Worm (Caenorhabditis elegans): ENCODE measurements around the gene R07B1.8.

DNA sequence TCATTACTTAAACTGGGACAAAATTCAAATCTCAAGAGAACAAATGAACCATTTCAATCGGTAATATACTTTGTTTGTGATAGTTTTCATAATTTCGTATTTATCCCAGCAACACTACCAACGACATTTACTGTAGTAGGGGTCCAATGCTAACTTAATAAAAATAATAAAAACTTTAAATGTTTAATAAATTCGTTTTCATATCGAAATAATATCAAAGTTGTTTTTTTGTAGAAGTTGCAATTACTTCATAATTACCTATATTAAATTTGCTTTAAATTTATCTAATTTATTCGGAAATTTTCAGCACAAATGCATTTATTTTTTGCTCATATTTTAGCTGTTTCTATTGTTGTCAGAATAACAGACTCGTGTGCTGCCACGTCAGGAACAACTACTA lies 6.1 kb downstream of the R07B1.8 start, which contains the start of gene R07B1.6:
- TF ChIP-seq R02D3.7 (tag; optimal IDR thresholded peaks at IDR 0.05) (no peak), gmeb-1 (tag; optimal IDR thresholded peaks at IDR 0.05) (no peak), mab-5 (tag; optimal IDR thresholded peaks at IDR 0.05) (no peak), ama-1 (optimal IDR thresholded peaks at IDR 0.05) (no peak), ceh-82 (tag; optimal IDR thresholded peaks at IDR 0.05) (no peak), F13H6.1 (tag; optimal IDR thresholded peaks at IDR 0.05) (no peak), lin-11 (tag; optimal IDR thresholded peaks at IDR 0.05) (no peak), nhr-10 (tag; optimal IDR thresholded peaks at IDR 0.05) (no peak), aly-2 (tag; optimal IDR thresholded peaks at IDR 0.05) (no peak), ztf-11 (tag; optimal IDR thresholded peaks at IDR 0.05) (no peak)

All from whole organism, L2 larva.